Fruit fly (Drosophila melanogaster): ENCODE data around the gene CG13875.

Gene CG13875

dm6 chr3L:131998-132693, 47.6 kb upstream of the CG13875 start (continued):
- TF ChIP-seq Opbp (GFP tag; IDR thresholded peaks at IDR 0.05; ENCODE audit: partially characterized antibody) (peak; percentile 46; the same call in 2 of the 3 replicates), CG4360 (GFP tag; IDR thresholded peaks at IDR 0.05) (no peak), CG14441 (GFP tag; IDR thresholded peaks at IDR 0.05) (0 out of 2 replicates have a peak, but pooled peaks have one; percentile 22), chinmo (GFP tag; IDR thresholded peaks at IDR 0.05; ENCODE audit: partially characterized antibody) (peak; percentile 92; the same call in 3 of the 4 replicates), sim (GFP tag; IDR thresholded peaks at IDR 0.05) (peak; percentile 41; the same call in 1 of the 2 replicates), NFAT (GFP tag; IDR thresholded peaks at IDR 0.05) (peak; percentile 24; the same call in 1 of the 2 replicates), sob (GFP tag; IDR thresholded peaks at IDR 0.05) (peak; percentile 37; the same call in 1 of the 2 replicates), pfk (GFP tag; optimal IDR thresholded peaks at IDR 0.05) (peak; percentile 62), sd (tag; optimal IDR thresholded peaks at IDR 0.05) (peak; percentile 99), Abd-B (GFP tag; optimal IDR thresholded peaks at IDR 0.05) (peak; percentile 1), kni (GFP tag; optimal IDR thresholded peaks at IDR 0.05) (no peak), Pdp1 (GFP tag; optimal IDR thresholded peaks at IDR 0.05) (peak in 1 of 2 experiments; percentile 53), wek (GFP tag; optimal IDR thresholded peaks at IDR 0.05) (no peak), bbx (GFP tag; IDR thresholded peaks at IDR 0.05; ENCODE audit: partially characterized antibody) (peak; percentile 18; the same call in 1 of the 2 replicates), CG7745 (tag; optimal IDR thresholded peaks at IDR 0.05) (peak; percentile 31), Adf1 (GFP tag; IDR thresholded peaks at IDR 0.05) (peak; percentile 18; the same call in 1 of the 2 replicates), BtbVII (GFP tag; optimal IDR thresholded peaks at IDR 0.05) (no peak), CG11695 (GFP tag; IDR thresholded peaks at IDR 0.05) (peak; percentile 19; the same call in 1 of the 3 replicates), MTF-1 (GFP tag; optimal IDR thresholded peaks at IDR 0.05; ENCODE audit: borderline replicate concordance) (peak; percentile 64)

dm6 chr3L:133383-133782, 46.3 kb upstream of the CG13875 start:
- TF ChIP-seq salm (tag; optimal IDR thresholded peaks at IDR 0.05), result no peak
- TF ChIP-seq abd-A (tag; optimal IDR thresholded peaks at IDR 0.05), result no peak
- no peak for TF ChIP-seq prd (optimal IDR thresholded peaks at IDR 0.05)
- TF ChIP-seq prd (GFP tag; IDR thresholded peaks at IDR 0.05), result no peak
- TF ChIP-seq crol (GFP tag; IDR thresholded peaks at IDR 0.05), result peak; percentile 64
- TF ChIP-seq ap (GFP tag; IDR thresholded peaks at IDR 0.05), result no peak
- TF ChIP-seq seq (GFP tag; IDR thresholded peaks at IDR 0.05), result no peak
- TF ChIP-seq CG10959 (GFP tag; IDR thresholded peaks at IDR 0.05), result no peak
- no peak for TF ChIP-seq cad (GFP tag; optimal IDR thresholded peaks at IDR 0.05)
- TF ChIP-seq CG4328 (GFP tag; optimal IDR thresholded peaks at IDR 0.05), result peak; percentile 41
- no peak for TF ChIP-seq CG4707 (GFP tag; optimal IDR thresholded peaks at IDR 0.05)
- TF ChIP-seq CG10979 (tag; optimal IDR thresholded peaks at IDR 0.05), result no peak
- no peak for TF ChIP-seq CG7928 (GFP tag; optimal IDR thresholded peaks at IDR 0.05)
- TF ChIP-seq CG7987 (GFP tag; optimal IDR thresholded peaks at IDR 0.05), result no peak
- no peak for TF ChIP-seq CG31365 (tag; optimal IDR thresholded peaks at IDR 0.05)
- peak; percentile 71 for TF ChIP-seq sens (GFP tag)
- no peak for TF ChIP-seq ato (GFP tag; IDR thresholded peaks at IDR 0.05; ENCODE audit: partially characterized antibody)
- TF ChIP-seq CG6254 (GFP tag; optimal IDR thresholded peaks at IDR 0.05), result no peak
- TF ChIP-seq B-H1 (GFP tag; IDR thresholded peaks at IDR 0.05), result no peak
- no peak for TF ChIP-seq Lpt (GFP tag; optimal IDR thresholded peaks at IDR 0.05)
- no peak for TF ChIP-seq nerfin-1 (tag; optimal IDR thresholded peaks at IDR 0.05)
- no peak for TF ChIP-seq Dip3 (GFP tag; optimal IDR thresholded peaks at IDR 0.05)
- TF ChIP-seq p53 (GFP tag; optimal IDR thresholded peaks at IDR 0.05), result no peak
- no peak for TF ChIP-seq Blimp-1 (GFP tag; optimal IDR thresholded peaks at IDR 0.05)
- 0 out of 2 replicates have a peak, but pooled peaks have one; percentile 12 for TF ChIP-seq CG32532 (GFP tag; IDR thresholded peaks at IDR 0.05)
- TF ChIP-seq zfh1 (GFP tag; IDR thresholded peaks at IDR 0.05), result no peak
- no peak for TF ChIP-seq schlank (tag; optimal IDR thresholded peaks at IDR 0.05)
- TF ChIP-seq CG12236 (GFP tag; optimal IDR thresholded peaks at IDR 0.05), result no peak
- no peak for TF ChIP-seq Mad (GFP tag; optimal IDR thresholded peaks at IDR 0.05)
- no peak for TF ChIP-seq btn (GFP tag; optimal IDR thresholded peaks at IDR 0.05)

All from whole organism, embryonic.